Worm (Caenorhabditis elegans) whole organism, L1 larva: ENCODE data around the gene Y111B2A.1.

ENCODE experiments used
- aha-1 ChIP-seq: fragments of 150-350 bp; optimal IDR thresholded peaks from 2 replicates; lab custom pipeline; 2014; ENCODE audit warnings: missing biosample characterization, missing genetic modification characterization
- ceh-63 ChIP-seq: fragments of 200-800 bp; sonication (Bioruptor generic); optimal IDR thresholded peaks from 2 replicates; lab custom pipeline; 2018; ENCODE audit warnings: mild to moderate bottlenecking, missing genetic modification characterization, missing compliant biosample characterization
- egl-27 ChIP-seq, 2 experiments: fragments of 150-350 bp in 1 of 2; sonication (generic microtip); optimal IDR thresholded peaks; 3 replicates each; lab custom pipeline; 2017 to 2018; ENCODE audit warnings: missing biosample characterization in 2 of 2, missing genetic modification characterization in 2 of 2, missing genetic modification reagents in 2 of 2
- fkh-8 ChIP-seq: sonication (generic microtip); optimal IDR thresholded peaks from 2 replicates; lab custom pipeline; 2016; ENCODE audit warnings: mild to moderate bottlenecking, missing genetic modification characterization, missing compliant biosample characterization
- hpl-2 ChIP-seq: fragments of 150-350 bp; optimal IDR thresholded peaks from 2 replicates; lab custom pipeline; 2014; ENCODE audit warnings: missing biosample characterization, missing genetic modification reagents, missing genetic modification characterization
- nhr-84 ChIP-seq: sonication (generic microtip); optimal IDR thresholded peaks from 2 replicates; lab custom pipeline; 2017; ENCODE audit warnings: missing biosample characterization, missing genetic modification characterization
- snpc-4 ChIP-seq: fragments of 150-350 bp; optimal IDR thresholded peaks from 2 replicates; lab custom pipeline; 2014; ENCODE audit warnings: missing biosample characterization, missing genetic modification characterization
- unc-62 ChIP-seq: fragments of 150-350 bp; optimal IDR thresholded peaks from 2 replicates; lab custom pipeline; 2014; ENCODE audit warnings: missing biosample characterization, missing genetic modification reagents, missing genetic modification characterization
- zag-1 ChIP-seq: fragments of 150-350 bp; optimal IDR thresholded peaks from 2 replicates; lab custom pipeline; 2014; ENCODE audit warnings: missing biosample characterization, missing genetic modification characterization

- no peak for TF ChIP-seq nhr-84
- no peak for TF ChIP-seq fkh-8
- TF ChIP-seq zag-1 (tag; lab: Kevin White, UChicago), result no peak
- TF ChIP-seq ceh-63 (GFP tag; lab: Kevin White, UChicago), result no peak
- TF ChIP-seq hpl-2, result no peak
- no peak for TF ChIP-seq egl-27 (tag; optimal IDR thresholded peaks at IDR 0.05; lab: Kevin White, UChicago)
- TF ChIP-seq snpc-4 (tag; lab: Kevin White, UChicago), result no peak
- no peak for TF ChIP-seq unc-62
- no peak for TF ChIP-seq aha-1
Observed at ce11 chrIII:12468869-12469268, 26.6 kb downstream of the Y111B2A.1 start, which contains the start of gene Y49E10.29.
